Worm (Caenorhabditis elegans) whole organism, L1 larva: ENCODE data around the gene sra-33.

Experiments used
- C16A3.4 ChIP-seq: fragments of 150-350 bp; optimal IDR thresholded peaks from 2 replicates; lab custom pipeline; 2014; ENCODE audit warnings: missing biosample characterization, missing genetic modification characterization
- alr-1 ChIP-seq: fragments of 200-800 bp; sonication (Bioruptor generic); optimal IDR thresholded peaks from 2 replicates; lab custom pipeline; 2018; ENCODE audit warnings: borderline replicate concordance, mild to moderate bottlenecking, missing genetic modification characterization, missing compliant biosample characterization
- dpl-1 ChIP-seq, 3 experiments: fragments of 150-350 bp in 2 of 3; sonication (generic microtip) in 1 of 3; optimal IDR thresholded peaks; 2 replicates each; lab custom pipeline; 2014 to 2017; ENCODE audit warnings: missing biosample characterization in 3 of 3, missing genetic modification characterization in 3 of 3, missing genetic modification reagents in 3 of 3
- ets-5 ChIP-seq: fragments of 200-800 bp; sonication (Bioruptor generic); IDR thresholded peaks from 2 replicates; pipeline ENCODE4 v1.3.6; 2022; ENCODE audit warnings: missing genetic modification characterization, missing compliant biosample characterization
- irx-1 ChIP-seq: sonication (generic microtip); optimal IDR thresholded peaks from 2 replicates; lab custom pipeline; 2016; ENCODE audit warnings: missing genetic modification characterization, missing compliant biosample characterization
- pag-3 ChIP-seq: sonication (generic microtip); optimal IDR thresholded peaks from 2 replicates; lab custom pipeline; 2017; ENCODE audit warnings: missing genetic modification characterization, mild to moderate bottlenecking, missing compliant biosample characterization, antibody characterized with exemption, borderline replicate concordance; ENCODE audit not compliant: insufficient read depth
- sox-4 ChIP-seq: sonication (generic microtip); optimal IDR thresholded peaks from 2 replicates; lab custom pipeline; 2016; ENCODE audit warnings: missing genetic modification characterization, missing compliant biosample characterization
- tlp-1 ChIP-seq: fragments of 150-350 bp; optimal IDR thresholded peaks from 2 replicates; lab custom pipeline; 2014; ENCODE audit warnings: missing biosample characterization, missing genetic modification characterization
- unc-30 ChIP-seq: sonication (generic microtip); optimal IDR thresholded peaks from 2 replicates; lab custom pipeline; 2017; ENCODE audit warnings: missing biosample characterization, missing genetic modification characterization

sra-33 gene

ce11 chrII:4490729-4491128, 46.3 kb downstream of the sra-33 start, which contains the start of gene T05C1.5:
Gene T05C1.5 (minus strand): TSS chrII:4490829.
- TF ChIP-seq sox-4 (tag; lab: Kevin White, UChicago) (no peak), tlp-1 (tag; lab: Kevin White, UChicago) (no peak), ets-5 (GFP tag; lab: Robert Waterston, UW) (no peak), alr-1 (no peak), irx-1 (tag; lab: Kevin White, UChicago) (no peak)
- TF ChIP-seq, all 84 proteins: peak for 0

ce11 chrII:4489288-4489687, 47.8 kb downstream of the sra-33 start, which contains the start of gene T05C1.3:
Gene T05C1.3 (minus strand): TSS chrII:4489388.
- TF ChIP-seq unc-30 (tag; lab: Kevin White, UChicago) (no peak), C16A3.4 (no peak), tlp-1 (tag; lab: Kevin White, UChicago) (no peak), dpl-1 (GFP tag; optimal IDR thresholded peaks at IDR 0.05; lab: Kevin White, UChicago) (no peak), pag-3 (tag; lab: Kevin White, UChicago) (no peak)
